Fruit fly (Drosophila melanogaster) whole organism, embryonic: Measurements from ENCODE around the gene CG4025.

Experiments
- CG10431 ChIP-seq: fragments of 200-800 bp; sonication (Bioruptor generic); optimal IDR thresholded peaks from 3 replicates; lab custom pipeline; 2018; ENCODE audit warnings: missing biosample characterization, mild to moderate bottlenecking, missing genetic modification characterization
- CG10565 ChIP-seq: fragments of 200-800 bp; sonication (Bioruptor generic); optimal IDR thresholded peaks from 3 replicates; lab custom pipeline; 2016; ENCODE audit warnings: missing biosample characterization, mild to moderate bottlenecking, missing genetic modification characterization
- CG10654 ChIP-seq: fragments of 200-800 bp; sonication (Bioruptor generic); optimal IDR thresholded peaks from 2 replicates; lab custom pipeline; 2016; ENCODE audit warnings: missing biosample characterization, missing genetic modification characterization
- CG11093 ChIP-seq: fragments of 200-800 bp; sonication (Bioruptor generic); IDR thresholded peaks from 3 replicates; pipeline ENCODE4 v1.3.6; 2022; ENCODE audit warnings: missing biosample characterization, missing genetic modification characterization
- CG11723 ChIP-seq: fragments of 200-800 bp; sonication (Bioruptor generic); optimal IDR thresholded peaks from 2 replicates; lab custom pipeline; 2017; ENCODE audit warnings: missing biosample characterization, mild to moderate bottlenecking, missing genetic modification characterization
- CG13287 ChIP-seq: fragments of 200-800 bp; sonication (Bioruptor generic); IDR thresholded peaks from 2 replicates; pipeline ENCODE4 v1.3.6; 2022; ENCODE audit warnings: missing biosample characterization, missing genetic modification characterization; ENCODE audit not compliant: partially characterized antibody
- CG2199 ChIP-seq: fragments of 200-800 bp; sonication (Bioruptor generic); IDR thresholded peaks from 3 replicates; pipeline ENCODE4 v1.3.6; 2022; ENCODE audit warnings: missing biosample characterization, missing genetic modification characterization
- CG32767 ChIP-seq: fragments of 200-800 bp; sonication (Bioruptor generic); IDR thresholded peaks from 2 replicates; pipeline ENCODE4 v1.3.6; 2022; ENCODE audit warnings: missing biosample characterization, missing genetic modification characterization
- CG3726 ChIP-seq: fragments of 200-800 bp; sonication (Bioruptor generic); IDR thresholded peaks from 3 replicates; pipeline ENCODE4, ENCODE4 v1.3.6; 2022; ENCODE audit warnings: missing biosample characterization, missing genetic modification characterization
- CG4328 ChIP-seq: fragments of 200-800 bp; sonication (Bioruptor generic); optimal IDR thresholded peaks from 3 replicates; lab custom pipeline; 2017; ENCODE audit warnings: missing biosample characterization, missing genetic modification reagents, missing genetic modification characterization
- CG4424 ChIP-seq: fragments of 200-800 bp; sonication (Bioruptor generic); optimal IDR thresholded peaks from 3 replicates; lab custom pipeline; 2016; ENCODE audit warnings: missing biosample characterization, missing genetic modification characterization
- CG6689 ChIP-seq: fragments of 200-800 bp; sonication (Bioruptor generic); IDR thresholded peaks from 2 replicates; pipeline ENCODE4 v1.3.6; 2022; ENCODE audit warnings: missing biosample characterization, missing genetic modification characterization
- CG7963 ChIP-seq: fragments of 200-800 bp; sonication (Bioruptor generic); IDR thresholded peaks from 3 replicates; pipeline ENCODE4 v1.3.6; 2022; ENCODE audit warnings: missing biosample characterization, missing genetic modification characterization; ENCODE audit not compliant: partially characterized antibody
- CG8359 ChIP-seq: fragments of 200-800 bp; sonication (Bioruptor generic); optimal IDR thresholded peaks from 2 replicates; lab custom pipeline; 2017; ENCODE audit warnings: missing biosample characterization, mild to moderate bottlenecking, missing genetic modification characterization, borderline replicate concordance
- CG8924 ChIP-seq: fragments of 200-800 bp; optimal IDR thresholded peaks from 3 replicates; lab custom pipeline; 2019; ENCODE audit warnings: missing biosample characterization, mild to moderate bottlenecking, missing genetic modification characterization, moderate library complexity
- CG8944 ChIP-seq: fragments of 200-800 bp; sonication (Bioruptor generic); optimal IDR thresholded peaks from 3 replicates; lab custom pipeline; 2016; ENCODE audit warnings: missing biosample characterization, missing genetic modification characterization
- Dek ChIP-seq: fragments of 200-800 bp; sonication (Bioruptor generic); optimal IDR thresholded peaks from 3 replicates; lab custom pipeline; 2019; ENCODE audit warnings: missing biosample characterization, mild to moderate bottlenecking, missing genetic modification characterization, moderate library complexity
- Dp ChIP-seq: fragments of 200-800 bp; sonication (Bioruptor generic); optimal IDR thresholded peaks from 2 replicates; lab custom pipeline; 2018; ENCODE audit warnings: missing biosample characterization, mild to moderate bottlenecking, missing genetic modification characterization, moderate library complexity
- Fer2 ChIP-seq: fragments of 200-800 bp; sonication (Bioruptor generic); optimal IDR thresholded peaks from 2 replicates; lab custom pipeline; 2018; ENCODE audit warnings: missing biosample characterization, mild to moderate bottlenecking, missing genetic modification characterization, moderate library complexity
- Hey ChIP-seq: fragments of 200-800 bp; sonication (Bioruptor generic); optimal IDR thresholded peaks from 3 replicates; lab custom pipeline; 2018; ENCODE audit warnings: missing biosample characterization, mild to moderate bottlenecking, missing genetic modification characterization
- HmgD ChIP-seq: fragments of 200-800 bp; sonication (Bioruptor generic); optimal IDR thresholded peaks from 3 replicates; lab custom pipeline; 2016; ENCODE audit warnings: missing biosample characterization, missing genetic modification characterization
- MTF-1 ChIP-seq: fragments of 200-800 bp; sonication (Bioruptor generic); optimal IDR thresholded peaks from 2 replicates; lab custom pipeline; 2018; ENCODE audit warnings: missing biosample characterization, mild to moderate bottlenecking, missing genetic modification characterization, borderline replicate concordance
- Max ChIP-seq: fragments of 200-800 bp; sonication (Bioruptor generic); optimal IDR thresholded peaks from 2 replicates; lab custom pipeline; 2016; ENCODE audit warnings: missing biosample characterization, mild to moderate bottlenecking, missing genetic modification characterization
- NC2β ChIP-seq: fragments of 200-800 bp; sonication (Bioruptor generic); optimal IDR thresholded peaks from 2 replicates; lab custom pipeline; 2016; ENCODE audit warnings: missing biosample characterization, missing genetic modification characterization
- Opbp ChIP-seq: fragments of 200-800 bp; sonication (Bioruptor generic); IDR thresholded peaks from 3 replicates; pipeline ENCODE4 v1.3.6; 2022; ENCODE audit warnings: missing biosample characterization, missing genetic modification characterization; ENCODE audit not compliant: partially characterized antibody
- Side ChIP-seq: fragments of 200-800 bp; sonication (Bioruptor generic); optimal IDR thresholded peaks from 2 replicates; lab custom pipeline; 2016; ENCODE audit warnings: missing biosample characterization, missing genetic modification characterization
- Sox102F ChIP-seq: fragments of 200-800 bp; sonication (Bioruptor generic); optimal IDR thresholded peaks from 2 replicates; lab custom pipeline; 2018; ENCODE audit warnings: missing biosample characterization, mild to moderate bottlenecking, missing genetic modification characterization, moderate library complexity
- al ChIP-seq: fragments of 200-800 bp; sonication (Bioruptor generic); IDR thresholded peaks from 2 replicates; pipeline ENCODE4 v1.3.6; 2022; ENCODE audit warnings: missing biosample characterization, missing genetic modification characterization
- cas ChIP-seq: fragments of 200-800 bp; sonication (Bioruptor generic); IDR thresholded peaks from 2 replicates; pipeline ENCODE4 v1.3.6; 2022; ENCODE audit warnings: missing biosample characterization, missing genetic modification characterization
- caup ChIP-seq: fragments of 200-800 bp; sonication (Bioruptor generic); optimal IDR thresholded peaks from 3 replicates; lab custom pipeline; 2017; ENCODE audit warnings: missing biosample characterization, mild to moderate bottlenecking, missing genetic modification characterization, moderate library complexity; ENCODE audit not compliant: severe bottlenecking
- crol ChIP-seq: fragments of 200-800 bp; sonication (Bioruptor generic); IDR thresholded peaks from 2 replicates; pipeline ENCODE4 v1.3.6; 2022; ENCODE audit warnings: missing biosample characterization, missing genetic modification characterization
- cwo ChIP-seq: fragments of 200-800 bp; sonication (Bioruptor generic); optimal IDR thresholded peaks from 3 replicates; lab custom pipeline; 2017; ENCODE audit warnings: missing biosample characterization, missing genetic modification characterization, mild to moderate bottlenecking, moderate library complexity, missing genetic modification reagents
- danr ChIP-seq: fragments of 200-800 bp; sonication (Bioruptor generic); IDR thresholded peaks from 2 replicates; pipeline ENCODE4 v1.3.6; 2022; ENCODE audit warnings: missing biosample characterization, missing genetic modification characterization
- disco-r ChIP-seq: fragments of 200-800 bp; sonication (Bioruptor generic); optimal IDR thresholded peaks from 2 replicates; lab custom pipeline; 2016; ENCODE audit warnings: missing biosample characterization, missing genetic modification characterization
- fd64A ChIP-seq: fragments of 200-800 bp; sonication (Bioruptor generic); optimal IDR thresholded peaks from 3 replicates; lab custom pipeline; 2018; ENCODE audit warnings: missing biosample characterization, mild to moderate bottlenecking, missing genetic modification characterization
- gcm2 ChIP-seq: fragments of 200-800 bp; sonication (Bioruptor generic); optimal IDR thresholded peaks from 2 replicates; lab custom pipeline; 2016; ENCODE audit warnings: missing biosample characterization, missing genetic modification characterization
- grau ChIP-seq: fragments of 200-800 bp; optimal IDR thresholded peaks from 3 replicates; lab custom pipeline; 2019; ENCODE audit warnings: missing biosample characterization, mild to moderate bottlenecking, missing genetic modification characterization, moderate library complexity
- h ChIP-seq: fragments of >200 bp; optimal IDR thresholded peaks from 2 replicates; lab custom pipeline; 2017
- kah ChIP-seq: fragments of 200-800 bp; sonication (Bioruptor generic); optimal IDR thresholded peaks from 2 replicates; lab custom pipeline; 2018; ENCODE audit warnings: missing biosample characterization, mild to moderate bottlenecking, missing genetic modification characterization
- mam ChIP-seq: fragments of 200-800 bp; sonication (Bioruptor generic); optimal IDR thresholded peaks from 3 replicates; lab custom pipeline; 2016; ENCODE audit warnings: missing biosample characterization, missing genetic modification characterization
- mirr ChIP-seq: fragments of 200-800 bp; sonication (Bioruptor generic); optimal IDR thresholded peaks from 3 replicates; lab custom pipeline; 2018; ENCODE audit warnings: missing biosample characterization, mild to moderate bottlenecking, missing genetic modification characterization
- nom ChIP-seq: fragments of 200-800 bp; sonication (Bioruptor generic); optimal IDR thresholded peaks from 2 replicates; lab custom pipeline; 2017; ENCODE audit warnings: missing biosample characterization, missing genetic modification characterization, mild to moderate bottlenecking, moderate library complexity, missing genetic modification reagents
- odd ChIP-seq: fragments of 200-800 bp; sonication (Bioruptor generic); optimal IDR thresholded peaks from 2 replicates; lab custom pipeline; 2017; ENCODE audit warnings: missing biosample characterization, mild to moderate bottlenecking, missing genetic modification characterization
- otp ChIP-seq: fragments of 200-800 bp; sonication (Bioruptor generic); IDR thresholded peaks from 3 replicates; pipeline ENCODE4, ENCODE4 v1.3.6; 2022; ENCODE audit warnings: missing biosample characterization, missing genetic modification characterization
- pita ChIP-seq: fragments of 200-800 bp; sonication (Bioruptor generic); optimal IDR thresholded peaks from 2 replicates; lab custom pipeline; 2017; ENCODE audit warnings: missing biosample characterization, mild to moderate bottlenecking, missing genetic modification characterization
- ro ChIP-seq: fragments of 200-800 bp; sonication (Bioruptor generic); IDR thresholded peaks from 2 replicates; pipeline ENCODE4 v1.3.6; 2022; ENCODE audit warnings: missing biosample characterization, missing genetic modification characterization
- sima ChIP-seq: fragments of 200-800 bp; sonication (Bioruptor generic); optimal IDR thresholded peaks from 2 replicates; lab custom pipeline; 2016; ENCODE audit warnings: missing biosample characterization, missing genetic modification characterization
- sr ChIP-seq: fragments of 200-800 bp; sonication (Bioruptor generic); IDR thresholded peaks from 3 replicates; pipeline ENCODE4 v1.3.6; 2022; ENCODE audit warnings: missing biosample characterization, missing genetic modification characterization
- tup ChIP-seq: fragments of 200-800 bp; sonication (Bioruptor generic); optimal IDR thresholded peaks from 2 replicates; lab custom pipeline; 2016; ENCODE audit warnings: missing biosample characterization, mild to moderate bottlenecking, missing genetic modification characterization, moderate library complexity
- vfl ChIP-seq: fragments of 200-800 bp; sonication (Bioruptor generic); optimal IDR thresholded peaks from 2 replicates; lab custom pipeline; 2016; ENCODE audit warnings: missing biosample characterization, missing genetic modification characterization

The CG4025 gene

dm6 chrX:2041312-2041918, 35.4 kb upstream of the CG4025 start, which contains the start of gene CG4313 (continued):
- TF ChIP-seq CG11723 (GFP tag; lab: Kevin White, UChicago) (peak; percentile 37), danr (GFP tag; lab: Robert Waterston, UW) (0 out of 2 replicates have a peak, but pooled peaks have one; percentile 51), MTF-1 (no peak), mam (GFP tag; lab: Kevin White, UChicago) (peak; percentile 87), Dp (GFP tag; lab: Kevin White, UChicago) (no peak), al (GFP tag; lab: Robert Waterston, UW) (peak; percentile 52; the same call in 1 of the 2 replicates), vfl (peak; percentile 31), CG8924 (tag; lab: Kevin White, UChicago) (peak; percentile 70), grau (peak; percentile 75), tup (GFP tag; lab: Kevin White, UChicago) (peak; percentile 32), sr (GFP tag; lab: Robert Waterston, UW) (peak; percentile 32; the same call in 1 of the 3 replicates), gcm2 (GFP tag; lab: Kevin White, UChicago) (no peak), NC2β (peak; percentile 49), fd64A (GFP tag; lab: Kevin White, UChicago) (no peak), sima (GFP tag; lab: Kevin White, UChicago) (no peak), Sox102F (GFP tag; lab: Kevin White, UChicago) (peak; percentile 63), h (lab: Kevin White, UChicago) (no peak), odd (peak; percentile 28), CG4328 (GFP tag; lab: Kevin White, UChicago) (peak; percentile 61), CG8944 (GFP tag; lab: Kevin White, UChicago) (peak; percentile 60), caup (peak; percentile 44), Side (GFP tag; lab: Kevin White, UChicago) (peak; percentile 61), mirr (GFP tag; lab: Kevin White, UChicago) (peak; percentile 45), CG13287 (GFP tag; lab: Robert Waterston, UW) (peak; percentile 90), CG11093 (GFP tag; lab: Robert Waterston, UW) (no peak), nom (no peak), CG4424 (GFP tag; lab: Kevin White, UChicago) (peak; percentile 78), Dek (tag; lab: Kevin White, UChicago) (peak; percentile 24), pita (GFP tag; lab: Kevin White, UChicago) (no peak), Fer2 (tag; lab: Kevin White, UChicago) (peak; percentile 50), CG10565 (GFP tag; lab: Kevin White, UChicago) (no peak), CG6689 (peak; percentile 67), CG10654 (GFP tag; lab: Kevin White, UChicago) (peak; percentile 52), crol (no peak), CG10431 (GFP tag; lab: Kevin White, UChicago) (no peak), HmgD (GFP tag; lab: Kevin White, UChicago) (no peak), otp (GFP tag; lab: Robert Waterston, UW) (no peak), Max (peak; percentile 56), cwo (GFP tag; lab: Kevin White, UChicago) (peak; percentile 46), disco-r (GFP tag; lab: Kevin White, UChicago) (peak; percentile 61), CG2199 (no peak), CG3726 (GFP tag; lab: Robert Waterston, UW) (0 out of 3 replicates have a peak, but pooled peaks have one; percentile 33), Hey (tag; lab: Kevin White, UChicago) (no peak), CG32767 (GFP tag; lab: Robert Waterston, UW) (no peak), ro (no peak), kah (peak; percentile 43), CG8359 (GFP tag; lab: Kevin White, UChicago) (no peak), cas (GFP tag; lab: Robert Waterston, UW) (0 out of 2 replicates have a peak, but pooled peaks have one; percentile 47), Opbp (GFP tag; lab: Robert Waterston, UW) (peak; percentile 77), CG7963 (GFP tag; lab: Robert Waterston, UW) (peak; percentile 60; the same call in 2 of the 3 replicates)
